Worm (Caenorhabditis elegans) whole organism, late embryonic: Measurements from ENCODE around the gene gspd-1.
"Not testable (repeated sequence)": the region's sequence is repeated elsewhere in the genome, so short reads cannot be mapped to it uniquely, and the experiment has no call there.

Experiments used
- ama-1 ChIP-seq: fragments of 150-350 bp; optimal IDR thresholded peaks from 2 replicates; lab custom pipeline; 2014
- ceh-30 ChIP-seq: fragments of 150-350 bp; optimal IDR thresholded peaks from 2 replicates; lab custom pipeline; 2014; ENCODE audit warnings: missing biosample characterization, missing genetic modification characterization
- dmd-4 ChIP-seq: sonication (generic microtip); optimal IDR thresholded peaks from 2 replicates; lab custom pipeline; 2016; ENCODE audit warnings: borderline replicate concordance, missing genetic modification characterization, missing compliant biosample characterization
- ets-4 ChIP-seq: sonication (generic microtip); optimal IDR thresholded peaks from 2 replicates; lab custom pipeline; 2016; ENCODE audit warnings: missing genetic modification characterization, missing compliant biosample characterization
- hlh-6 ChIP-seq: sonication (generic microtip); optimal IDR thresholded peaks from 2 replicates; lab custom pipeline; 2016; ENCODE audit warnings: missing genotype, missing genetic modification characterization, missing compliant biosample characterization
- mec-3 ChIP-seq: sonication (generic microtip); optimal IDR thresholded peaks from 2 replicates; lab custom pipeline; 2016; ENCODE audit warnings: borderline replicate concordance, missing genetic modification characterization, missing compliant biosample characterization
- nhr-232 ChIP-seq: sonication (generic microtip); optimal IDR thresholded peaks from 2 replicates; lab custom pipeline; 2016; ENCODE audit warnings: missing genetic modification characterization, missing compliant biosample characterization
- pha-4 ChIP-seq: fragments of 150-350 bp; optimal IDR thresholded peaks from 2 replicates; lab custom pipeline; 2018; ENCODE audit warnings: missing biosample characterization, missing genetic modification reagents, missing genetic modification characterization
- sox-4 ChIP-seq: sonication (generic microtip); optimal IDR thresholded peaks from 2 replicates; lab custom pipeline; 2017; ENCODE audit warnings: mild to moderate bottlenecking, missing genetic modification characterization, inconsistent platforms, missing compliant biosample characterization
- unc-86 ChIP-seq: sonication (generic microtip); optimal IDR thresholded peaks from 2 replicates; lab custom pipeline; 2016; ENCODE audit warnings: missing genetic modification characterization, missing compliant biosample characterization
- ztf-16 ChIP-seq: sonication (generic microtip); optimal IDR thresholded peaks from 2 replicates; lab custom pipeline; 2017; ENCODE audit warnings: missing genetic modification characterization, missing compliant biosample characterization

- not testable (repeated sequence) for TF ChIP-seq pha-4 (tag; lab: Kevin White, UChicago); dmd-4 (tag; lab: Kevin White, UChicago); mec-3; unc-86 (tag; lab: Kevin White, UChicago); ceh-30 (tag; lab: Kevin White, UChicago); nhr-232 (tag; lab: Kevin White, UChicago); ztf-16 (tag; lab: Kevin White, UChicago); ets-4; sox-4; ama-1 (lab: Kevin White, UChicago); hlh-6 (tag; lab: Kevin White, UChicago)
Measured at ce11 chrIV:11324741-11325140, 7.5 kb downstream of the gspd-1 start, which contains the start of gene his-48.
